Worm (Caenorhabditis elegans): ENCODE data around the gene W07G4.7.

DNA sequence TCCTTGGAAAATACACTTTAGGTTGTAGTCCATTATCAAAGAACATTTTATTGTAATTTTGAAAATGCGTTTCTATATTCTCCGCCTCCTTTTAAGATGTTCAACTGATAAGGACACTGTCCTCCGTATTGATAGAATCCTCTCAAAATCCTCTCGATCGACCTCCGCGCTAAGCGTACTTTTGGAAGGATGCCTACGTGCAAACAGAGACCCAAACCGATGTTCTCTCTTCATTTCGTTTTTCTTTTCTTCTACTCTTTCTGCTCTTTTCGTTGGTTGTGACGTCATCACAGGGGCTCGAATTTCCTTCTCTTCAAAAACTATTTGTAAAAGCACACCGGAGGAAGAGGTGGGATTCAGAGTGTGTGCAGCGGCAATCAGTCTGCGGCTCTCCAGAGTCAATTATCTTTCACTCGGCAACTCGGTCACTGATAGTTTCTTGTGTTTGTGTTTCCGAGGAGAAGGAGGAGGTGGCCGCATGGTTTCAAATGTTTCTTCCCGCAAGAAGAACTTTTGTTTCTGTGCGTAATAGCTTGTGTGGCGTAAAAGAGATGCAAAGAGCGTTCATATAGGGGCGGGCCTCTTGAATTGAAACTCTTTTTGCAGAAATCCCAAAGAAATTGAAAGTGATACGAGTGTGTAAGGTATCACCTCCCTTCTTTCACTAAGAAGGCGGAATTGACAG, 48.1 kb upstream of the W07G4.7 start, which contains the start of gene C34B4.2:
- TF ChIP-seq nhr-237 (tag; optimal IDR thresholded peaks at IDR 0.05) (no peak), lin-39 (tag; optimal IDR thresholded peaks at IDR 0.05) (no peak), nhr-11 (tag; optimal IDR thresholded peaks at IDR 0.05) (no peak), ZK546.5 (tag; optimal IDR thresholded peaks at IDR 0.05) (no peak), snpc-4 (tag; optimal IDR thresholded peaks at IDR 0.05) (no peak), lin-13 (GFP tag; optimal IDR thresholded peaks at IDR 0.05) (peak; percentile 44), C34F6.9 (tag; optimal IDR thresholded peaks at IDR 0.05) (peak; percentile 78), unc-55 (GFP tag; optimal IDR thresholded peaks at IDR 0.05) (peak; percentile 35), ztf-4 (tag; optimal IDR thresholded peaks at IDR 0.05) (peak; percentile 58), skn-1 (tag; optimal IDR thresholded peaks at IDR 0.05) (no peak), Y55F3AM.14 (GFP tag; optimal IDR thresholded peaks at IDR 0.05) (peak; percentile 77), egl-27 (tag; optimal IDR thresholded peaks at IDR 0.05) (peak; percentile 1), lin-11 (tag; optimal IDR thresholded peaks at IDR 0.05) (peak; percentile 42), aly-2 (tag; optimal IDR thresholded peaks at IDR 0.05) (no peak)

Data from whole organism, L2 larva.